Fruit fly (Drosophila melanogaster) whole organism, embryonic: ENCODE data around the gene tsh.

Experiments used
- Abd-B ChIP-seq: fragments of 200-800 bp; sonication (Bioruptor generic); optimal IDR thresholded peaks from 2 replicates; lab custom pipeline; 2018; ENCODE audit warnings: missing biosample characterization, mild to moderate bottlenecking, missing genetic modification characterization, moderate library complexity
- CG10147 ChIP-seq: fragments of 200-800 bp; sonication (Bioruptor generic); optimal IDR thresholded peaks from 2 replicates; lab custom pipeline; 2019; ENCODE audit warnings: missing biosample characterization, mild to moderate bottlenecking, missing genetic modification characterization, moderate library complexity
- CG1233 ChIP-seq: fragments of 200-800 bp; sonication (Bioruptor generic); optimal IDR thresholded peaks from 4 replicates; lab custom pipeline; 2018; ENCODE audit warnings: missing biosample characterization, mild to moderate bottlenecking, missing genetic modification characterization
- CG12391 ChIP-seq: fragments of 200-800 bp; sonication (Bioruptor generic); optimal IDR thresholded peaks from 3 replicates; lab custom pipeline; 2018; ENCODE audit warnings: missing biosample characterization, mild to moderate bottlenecking, missing genetic modification characterization, moderate library complexity
- CG14710 ChIP-seq: fragments of 200-800 bp; sonication (Bioruptor generic); optimal IDR thresholded peaks from 3 replicates; lab custom pipeline; 2019; ENCODE audit warnings: missing biosample characterization, mild to moderate bottlenecking, missing genetic modification characterization, moderate library complexity
- CG15011 ChIP-seq: fragments of 200-800 bp; sonication (Bioruptor generic); optimal IDR thresholded peaks from 3 replicates; lab custom pipeline; 2018; ENCODE audit warnings: missing biosample characterization, mild to moderate bottlenecking, missing genetic modification characterization
- CG17802 ChIP-seq: fragments of 200-800 bp; sonication (Bioruptor generic); optimal IDR thresholded peaks from 2 replicates; lab custom pipeline; 2018; ENCODE audit warnings: missing biosample characterization, mild to moderate bottlenecking, missing genetic modification characterization, moderate library complexity
- CG17912 ChIP-seq: fragments of 200-800 bp; sonication (Bioruptor generic); optimal IDR thresholded peaks from 2 replicates; lab custom pipeline; 2018; ENCODE audit warnings: missing biosample characterization, mild to moderate bottlenecking, missing genetic modification characterization
- CG2678 ChIP-seq: fragments of 200-800 bp; sonication (Bioruptor generic); optimal IDR thresholded peaks from 3 replicates; lab custom pipeline; 2019; ENCODE audit warnings: missing biosample characterization, mild to moderate bottlenecking, missing genetic modification characterization, moderate library complexity
- CG31441 ChIP-seq: fragments of 200-800 bp; sonication (Bioruptor generic); IDR thresholded peaks from 2 replicates; pipeline ENCODE4 v1.3.6; 2022; ENCODE audit warnings: missing biosample characterization, missing genetic modification characterization
- CG7357 ChIP-seq: fragments of 200-800 bp; sonication (Bioruptor generic); IDR thresholded peaks from 3 replicates; pipeline ENCODE4 v1.3.6; 2022; ENCODE audit warnings: missing biosample characterization, missing genetic modification characterization
- CG7839 ChIP-seq: fragments of 200-800 bp; sonication (Bioruptor generic); optimal IDR thresholded peaks from 3 replicates; lab custom pipeline; 2018; ENCODE audit warnings: missing biosample characterization, mild to moderate bottlenecking, missing genetic modification characterization, moderate library complexity
- CG9727 ChIP-seq: fragments of 200-800 bp; sonication (Bioruptor generic); optimal IDR thresholded peaks from 3 replicates; lab custom pipeline; 2017; ENCODE audit warnings: missing biosample characterization, mild to moderate bottlenecking, missing genetic modification characterization
- CoRest ChIP-seq: fragments of 200-800 bp; sonication (Bioruptor generic); optimal IDR thresholded peaks from 3 replicates; lab custom pipeline; 2018; ENCODE audit warnings: missing biosample characterization, mild to moderate bottlenecking, missing genetic modification characterization, moderate library complexity
- CrebB ChIP-seq: fragments of 200-800 bp; sonication (Bioruptor generic); optimal IDR thresholded peaks from 3 replicates; lab custom pipeline; 2018; ENCODE audit warnings: missing biosample characterization, mild to moderate bottlenecking, missing genetic modification characterization
- D ChIP-seq, 2 experiments: fragments of 200-800 bp in 1 of 2; fragments of >200 bp in 1 of 2; sonication (Bioruptor generic) in 1 of 2; optimal IDR thresholded peaks; 2 replicates in 1 of 2; 3 replicates in 1 of 2; lab custom pipeline; 2017; ENCODE audit warnings: mild to moderate bottlenecking in 1 of 2, missing biosample characterization in 1 of 2, missing genetic modification characterization in 1 of 2, missing genetic modification reagents in 1 of 2
- Dek ChIP-seq: fragments of 200-800 bp; sonication (Bioruptor generic); optimal IDR thresholded peaks from 3 replicates; lab custom pipeline; 2019; ENCODE audit warnings: missing biosample characterization, mild to moderate bottlenecking, missing genetic modification characterization, moderate library complexity
- Dfd ChIP-seq, 2 experiments: fragments of >200 bp; optimal IDR thresholded peaks; 2 replicates each; lab custom pipeline; 2017; ENCODE audit warnings: missing biosample characterization in 2 of 2, missing genetic modification characterization in 2 of 2
- Dll ChIP-seq: fragments of 200-800 bp; sonication (Bioruptor generic); IDR thresholded peaks from 4 replicates; pipeline ENCODE4 v1.3.6; 2022; ENCODE audit warnings: missing biosample characterization, missing genetic modification characterization; ENCODE audit not compliant: partially characterized antibody
- Hr51 ChIP-seq, 2 experiments: fragments of 200-800 bp; sonication (Bioruptor generic); optimal IDR thresholded peaks; 2 replicates in 1 of 2; 3 replicates in 1 of 2; lab custom pipeline; 2016 to 2018; ENCODE audit warnings: missing biosample characterization in 2 of 2, missing genetic modification characterization in 2 of 2, mild to moderate bottlenecking in 1 of 2, moderate library complexity in 1 of 2
- Kr ChIP-seq: fragments of 200-800 bp; sonication (Bioruptor generic); optimal IDR thresholded peaks from 2 replicates; lab custom pipeline; 2017; ENCODE audit warnings: missing biosample characterization, mild to moderate bottlenecking, missing genetic modification characterization
- Nf-YB ChIP-seq: fragments of 200-800 bp; sonication (Bioruptor generic); optimal IDR thresholded peaks from 3 replicates; lab custom pipeline; 2019; ENCODE audit warnings: missing biosample characterization, mild to moderate bottlenecking, missing genetic modification characterization, moderate library complexity
- Opbp ChIP-seq: fragments of 200-800 bp; sonication (Bioruptor generic); IDR thresholded peaks from 3 replicates; pipeline ENCODE4 v1.3.6; 2022; ENCODE audit warnings: missing biosample characterization, missing genetic modification characterization; ENCODE audit not compliant: partially characterized antibody
- abd-A ChIP-seq: fragments of 200-800 bp; sonication (Bioruptor generic); optimal IDR thresholded peaks from 3 replicates; lab custom pipeline; 2019; ENCODE audit warnings: missing biosample characterization, mild to moderate bottlenecking, missing genetic modification characterization, moderate library complexity
- az2 ChIP-seq: fragments of 200-800 bp; sonication (Bioruptor generic); optimal IDR thresholded peaks from 3 replicates; lab custom pipeline; 2016; ENCODE audit warnings: missing biosample characterization, missing genetic modification characterization
- bbx ChIP-seq: fragments of 200-800 bp; sonication (Bioruptor generic); IDR thresholded peaks from 2 replicates; pipeline ENCODE4 v1.3.6; 2022; ENCODE audit warnings: missing biosample characterization, missing genetic modification characterization; ENCODE audit not compliant: partially characterized antibody
- danr ChIP-seq: fragments of 200-800 bp; sonication (Bioruptor generic); IDR thresholded peaks from 2 replicates; pipeline ENCODE4 v1.3.6; 2022; ENCODE audit warnings: missing biosample characterization, missing genetic modification characterization
- esg ChIP-seq: fragments of 200-800 bp; sonication (Bioruptor generic); conservative IDR thresholded peaks from 2 replicates; pipeline ENCODE4 v1.3.6; 2022; ENCODE audit warnings: missing biosample characterization, missing genetic modification characterization
- eve ChIP-seq, 2 experiments: fragments of >200 bp; optimal IDR thresholded peaks; 2 replicates each; lab custom pipeline; 2017; ENCODE audit warnings: missing biosample characterization in 2 of 2, missing genetic modification characterization in 2 of 2
- fd3F ChIP-seq: fragments of 200-800 bp; sonication (Bioruptor generic); optimal IDR thresholded peaks from 2 replicates; lab custom pipeline; 2018; ENCODE audit warnings: missing biosample characterization, mild to moderate bottlenecking, missing genetic modification characterization, moderate library complexity
- gro ChIP-seq: fragments of 200-800 bp; sonication (Bioruptor generic); optimal IDR thresholded peaks from 2 replicates; lab custom pipeline; 2016; ENCODE audit warnings: missing biosample characterization, missing genetic modification characterization
- ind ChIP-seq: fragments of 200-800 bp; sonication (Bioruptor generic); optimal IDR thresholded peaks from 3 replicates; lab custom pipeline; 2016; ENCODE audit warnings: missing biosample characterization, missing genetic modification characterization
- ken ChIP-seq: fragments of 200-800 bp; sonication (Bioruptor generic); IDR thresholded peaks from 3 replicates; pipeline ENCODE4 v1.3.6; 2022; ENCODE audit warnings: missing biosample characterization, missing genetic modification characterization
- kni ChIP-seq: fragments of 200-800 bp; sonication (Bioruptor generic); optimal IDR thresholded peaks from 3 replicates; lab custom pipeline; 2017; ENCODE audit warnings: mild to moderate bottlenecking, missing biosample characterization, missing genetic modification reagents, missing genetic modification characterization
- lilli ChIP-seq: fragments of 200-800 bp; sonication (Bioruptor generic); optimal IDR thresholded peaks from 3 replicates; lab custom pipeline; 2016; ENCODE audit warnings: missing biosample characterization, missing genetic modification characterization
- mam ChIP-seq: fragments of 200-800 bp; sonication (Bioruptor generic); optimal IDR thresholded peaks from 3 replicates; lab custom pipeline; 2016; ENCODE audit warnings: missing biosample characterization, missing genetic modification characterization
- org-1 ChIP-seq: fragments of 200-800 bp; sonication (Bioruptor generic); optimal IDR thresholded peaks from 2 replicates; lab custom pipeline; 2017; ENCODE audit warnings: missing biosample characterization, missing genetic modification characterization
- pita ChIP-seq: fragments of 200-800 bp; sonication (Bioruptor generic); optimal IDR thresholded peaks from 2 replicates; lab custom pipeline; 2017; ENCODE audit warnings: missing biosample characterization, mild to moderate bottlenecking, missing genetic modification characterization
- pros ChIP-seq: fragments of 200-800 bp; sonication (Bioruptor generic); optimal IDR thresholded peaks from 3 replicates; lab custom pipeline; 2019; ENCODE audit warnings: missing biosample characterization, mild to moderate bottlenecking, missing genetic modification characterization, moderate library complexity
- repo ChIP-seq: fragments of 200-800 bp; sonication (Bioruptor generic); optimal IDR thresholded peaks from 2 replicates; lab custom pipeline; 2016; ENCODE audit warnings: missing biosample characterization, missing genetic modification characterization
- scrt ChIP-seq: fragments of 200-800 bp; sonication (Bioruptor generic); optimal IDR thresholded peaks from 2 replicates; lab custom pipeline; 2018; ENCODE audit warnings: missing biosample characterization, mild to moderate bottlenecking, missing genetic modification characterization, moderate library complexity
- slou ChIP-seq: fragments of 200-800 bp; sonication (Bioruptor generic); optimal IDR thresholded peaks from 3 replicates; lab custom pipeline; 2016; ENCODE audit warnings: missing biosample characterization, missing genetic modification characterization
- tgo ChIP-seq: fragments of 200-800 bp; sonication (Bioruptor generic); IDR thresholded peaks from 3 replicates; pipeline ENCODE4 v1.3.6; 2022; ENCODE audit warnings: missing biosample characterization, missing genetic modification characterization
- trh ChIP-seq: fragments of 200-800 bp; sonication (Bioruptor generic); optimal IDR thresholded peaks from 2 replicates; lab custom pipeline; 2016; ENCODE audit warnings: missing biosample characterization, missing genetic modification characterization
- unc-4 ChIP-seq: fragments of 200-800 bp; sonication (Bioruptor generic); IDR thresholded peaks from 2 replicates; pipeline ENCODE4 v1.3.6; 2022; ENCODE audit warnings: missing biosample characterization, missing genetic modification characterization; ENCODE audit not compliant: partially characterized antibody
- unpg ChIP-seq: fragments of 200-800 bp; sonication (Bioruptor generic); optimal IDR thresholded peaks from 3 replicates; lab custom pipeline; 2018; ENCODE audit warnings: missing biosample characterization, mild to moderate bottlenecking, missing genetic modification characterization, moderate library complexity
- wor ChIP-seq: fragments of 200-800 bp; sonication (Bioruptor generic); IDR thresholded peaks from 2 replicates; pipeline ENCODE4 v1.3.6; 2022; ENCODE audit warnings: missing biosample characterization, missing genetic modification characterization
- zen ChIP-seq: fragments of 200-800 bp; sonication (Bioruptor generic); optimal IDR thresholded peaks from 3 replicates; lab custom pipeline; 2018; ENCODE audit warnings: missing biosample characterization, mild to moderate bottlenecking, missing genetic modification characterization, moderate library complexity

tsh gene

dm6 chr2L:21784790-21785425, 43.5 kb upstream of the tsh start (continued):
- TF ChIP-seq CG14710 (tag; lab: Kevin White, UChicago), result peak; percentile 18
- no peak for TF ChIP-seq gro (GFP tag; lab: Kevin White, UChicago)
- no peak for TF ChIP-seq unc-4
- no peak for TF ChIP-seq unpg (GFP tag; lab: Kevin White, UChicago)
- 0 out of 3 replicates have a peak, but pooled peaks have one; percentile 17 for TF ChIP-seq tgo
- no peak for TF ChIP-seq Dek (tag; lab: Kevin White, UChicago)
- no peak for TF ChIP-seq esg
- TF ChIP-seq slou (GFP tag; lab: Kevin White, UChicago), result peak; percentile 20
- TF ChIP-seq Kr, result no peak
- 0 out of 2 replicates have a peak, but pooled peaks have one; percentile 34 for TF ChIP-seq CG31441 (GFP tag; lab: Robert Waterston, UW)
- TF ChIP-seq ind (GFP tag; lab: Kevin White, UChicago), result no peak
- no peak for TF ChIP-seq mam (GFP tag; lab: Kevin White, UChicago)
- peak in 1 of 2 experiments; percentile 64 for TF ChIP-seq eve (GFP tag; optimal IDR thresholded peaks at IDR 0.05; lab: Kevin White, UChicago)
- no peak for TF ChIP-seq CrebB (tag; lab: Kevin White, UChicago)
- TF ChIP-seq CG7357 (GFP tag; lab: Robert Waterston, UW), result no peak
- TF ChIP-seq ken (GFP tag; lab: Robert Waterston, UW), result no peak
- no peak for TF ChIP-seq danr (GFP tag; lab: Robert Waterston, UW)
- TF ChIP-seq CG9727 (GFP tag; lab: Kevin White, UChicago), result peak; percentile 35
- no peak for TF ChIP-seq repo (GFP tag; lab: Kevin White, UChicago)
- no peak for TF ChIP-seq D (optimal IDR thresholded peaks at IDR 0.05; lab: Kevin White, UChicago)
- peak; percentile 44 for TF ChIP-seq D (GFP tag; optimal IDR thresholded peaks at IDR 0.05; lab: Kevin White, UChicago)
- TF ChIP-seq CoRest (tag; lab: Kevin White, UChicago), result peak; percentile 21
- no peak for TF ChIP-seq CG1233 (GFP tag; lab: Kevin White, UChicago)
- no peak for TF ChIP-seq pita (GFP tag; lab: Kevin White, UChicago)
- TF ChIP-seq abd-A (tag; lab: Kevin White, UChicago), result peak; percentile 8
- peak; percentile 1 for TF ChIP-seq lilli (GFP tag; lab: Kevin White, UChicago)
- TF ChIP-seq CG15011 (GFP tag; lab: Kevin White, UChicago), result no peak
- peak; percentile 3 for TF ChIP-seq az2 (GFP tag; lab: Kevin White, UChicago)
- no peak for TF ChIP-seq Dfd (GFP tag; optimal IDR thresholded peaks at IDR 0.05; lab: Kevin White, UChicago)
- no peak for TF ChIP-seq org-1
- no peak for TF ChIP-seq scrt (GFP tag; lab: Kevin White, UChicago)
- TF ChIP-seq bbx, result no peak
- TF ChIP-seq kni (GFP tag; lab: Kevin White, UChicago), result no peak
- no peak for TF ChIP-seq Dll (GFP tag; lab: Robert Waterston, UW)
- no peak for TF ChIP-seq trh (GFP tag; lab: Kevin White, UChicago)
- no peak for TF ChIP-seq CG17802 (tag; lab: Kevin White, UChicago)
- no peak for TF ChIP-seq zen (tag; lab: Kevin White, UChicago)
- TF ChIP-seq Hr51 (GFP tag; optimal IDR thresholded peaks at IDR 0.05; lab: Kevin White, UChicago), result peak in 1 of 2 experiments; percentile 10
- no peak for TF ChIP-seq CG17912 (GFP tag; lab: Kevin White, UChicago)
- peak; percentile 6 for TF ChIP-seq CG12391
- no peak for TF ChIP-seq Opbp
- TF ChIP-seq CG2678, result peak; percentile 50
- TF ChIP-seq fd3F, result no peak
- no peak for TF ChIP-seq Nf-YB (GFP tag; lab: Kevin White, UChicago)
- no peak for TF ChIP-seq wor
- TF ChIP-seq Abd-B (GFP tag; lab: Kevin White, UChicago), result peak; percentile 2
- TF ChIP-seq CG10147 (GFP tag; lab: Kevin White, UChicago), result peak; percentile 9
- peak; percentile 42 for TF ChIP-seq CG7839 (tag; lab: Kevin White, UChicago)
- TF ChIP-seq pros (GFP tag; lab: Kevin White, UChicago), result peak; percentile 60
